Fruit fly (Drosophila melanogaster) whole organism, pupa: ENCODE data around the gene Mkk4.

ENCODE experiments used
- CG12605 ChIP-seq: fragments of 200-800 bp; sonication (Bioruptor generic); IDR thresholded peaks from 2 replicates; pipeline ENCODE4 v1.3.6; 2022; ENCODE audit warnings: missing biosample characterization, missing genetic modification characterization
- CG15710 ChIP-seq: fragments of 200-800 bp; sonication (Bioruptor generic); optimal IDR thresholded peaks from 2 replicates; lab custom pipeline; 2018; ENCODE audit warnings: missing biosample characterization, mild to moderate bottlenecking, missing genetic modification characterization, moderate library complexity
- CG17806 ChIP-seq: fragments of 200-800 bp; sonication (Bioruptor generic); optimal IDR thresholded peaks from 2 replicates; lab custom pipeline; 2018; ENCODE audit warnings: missing biosample characterization, mild to moderate bottlenecking, missing genetic modification characterization, moderate library complexity
- CG4496 ChIP-seq: fragments of 200-800 bp; sonication (Bioruptor generic); IDR thresholded peaks from 3 replicates; pipeline ENCODE4 v1.3.6; 2022; ENCODE audit warnings: missing biosample characterization, missing genetic modification characterization
- CG8301 ChIP-seq: fragments of 200-800 bp; sonication (Bioruptor generic); optimal IDR thresholded peaks from 2 replicates; lab custom pipeline; 2018; ENCODE audit warnings: missing biosample characterization, mild to moderate bottlenecking, missing genetic modification characterization
- CG9948 ChIP-seq: fragments of 200-800 bp; sonication (Bioruptor generic); optimal IDR thresholded peaks from 2 replicates; lab custom pipeline; 2018; ENCODE audit warnings: missing biosample characterization, mild to moderate bottlenecking, missing genetic modification characterization, moderate library complexity
- D1 ChIP-seq: fragments of 200-800 bp; sonication (Bioruptor generic); optimal IDR thresholded peaks from 2 replicates; lab custom pipeline; 2018; ENCODE audit warnings: missing biosample characterization, mild to moderate bottlenecking, missing genetic modification characterization, moderate library complexity
- EcR ChIP-seq: fragments of 200-800 bp; sonication (Bioruptor generic); optimal IDR thresholded peaks from 3 replicates; lab custom pipeline; 2019; ENCODE audit warnings: missing biosample characterization, missing genetic modification characterization, mild to moderate bottlenecking, moderate library complexity, missing genetic modification reagents
- Ets98B ChIP-seq: fragments of 200-800 bp; sonication (Bioruptor generic); IDR thresholded peaks from 2 replicates; pipeline ENCODE4 v1.3.6; 2022; ENCODE audit warnings: missing biosample characterization, missing genetic modification characterization
- Pif1A ChIP-seq: fragments of 200-800 bp; sonication (Bioruptor generic); optimal IDR thresholded peaks from 3 replicates; lab custom pipeline; 2016; ENCODE audit warnings: missing biosample characterization, missing genetic modification characterization
- Pif1B ChIP-seq: fragments of 200-800 bp; sonication (Bioruptor generic); optimal IDR thresholded peaks from 3 replicates; lab custom pipeline; 2016; ENCODE audit warnings: missing biosample characterization, missing genetic modification characterization
- Snoo ChIP-seq: fragments of 200-800 bp; sonication (Bioruptor generic); optimal IDR thresholded peaks from 3 replicates; lab custom pipeline; 2017; ENCODE audit warnings: missing biosample characterization, mild to moderate bottlenecking, missing genetic modification characterization, inconsistent platforms
- fd96Ca ChIP-seq: fragments of 200-800 bp; sonication (Bioruptor generic); IDR thresholded peaks from 3 replicates; pipeline ENCODE4 v1.3.6; 2022; ENCODE audit warnings: missing biosample characterization, missing genetic modification characterization
- gl ChIP-seq: fragments of 200-800 bp; sonication (Bioruptor generic); optimal IDR thresholded peaks from 2 replicates; lab custom pipeline; 2018; ENCODE audit warnings: missing biosample characterization, mild to moderate bottlenecking, missing genetic modification characterization

DNA sequence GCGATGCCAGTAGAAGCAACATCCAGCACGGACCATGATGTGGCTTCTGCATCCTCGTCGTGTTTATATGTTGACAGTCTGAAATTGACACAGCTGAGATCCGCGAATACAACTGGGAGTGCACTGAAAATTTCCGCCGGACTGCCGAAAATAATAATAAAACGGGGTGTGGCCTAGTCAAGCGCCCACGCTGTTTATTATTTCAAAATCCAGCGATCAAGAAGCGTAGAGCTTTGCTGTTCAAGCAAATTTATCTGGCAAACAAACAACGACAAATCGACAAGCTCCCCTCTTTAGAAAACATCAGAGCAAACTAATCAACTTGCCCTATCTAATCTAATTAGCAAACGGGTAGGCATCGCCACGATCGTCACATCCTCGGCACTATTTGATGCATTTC, 3.5 kb upstream of the Mkk4 start:
- no peak for TF ChIP-seq CG12605
- no peak for TF ChIP-seq CG4496 (GFP tag; lab: Robert Waterston, UW)
- no peak for TF ChIP-seq Pif1B (GFP tag; lab: Kevin White, UChicago)
- no peak for TF ChIP-seq gl (tag; lab: Kevin White, UChicago)
- TF ChIP-seq CG8301 (tag; lab: Kevin White, UChicago) = no peak
- no peak for TF ChIP-seq CG15710 (tag; lab: Kevin White, UChicago)
- no peak for TF ChIP-seq D1 (tag; lab: Kevin White, UChicago)
- no peak for TF ChIP-seq Ets98B (GFP tag; lab: Robert Waterston, UW)
- no peak for TF ChIP-seq Snoo
- TF ChIP-seq CG17806 (tag; lab: Kevin White, UChicago) = no peak
- TF ChIP-seq EcR (GFP tag; lab: Kevin White, UChicago) = no peak
- TF ChIP-seq Pif1A (GFP tag; lab: Kevin White, UChicago) = no peak
- TF ChIP-seq CG9948 = no peak
- no peak for TF ChIP-seq fd96Ca (GFP tag; lab: Robert Waterston, UW)
